Fruit fly (Drosophila melanogaster) whole organism, embryonic: ENCODE data around the gene CG34117.

Experiments
- Adf1 ChIP-seq: fragments of 200-800 bp; sonication (Bioruptor generic); IDR thresholded peaks from 2 replicates; pipeline ENCODE4 v1.3.6; 2022; ENCODE audit warnings: missing biosample characterization, missing genetic modification characterization
- CG11456 ChIP-seq: fragments of 200-800 bp; sonication (Bioruptor generic); IDR thresholded peaks from 3 replicates; pipeline ENCODE4 v1.3.6; 2022; ENCODE audit warnings: missing biosample characterization, missing genetic modification characterization
- CG11695 ChIP-seq: fragments of 200-800 bp; sonication (Bioruptor generic); IDR thresholded peaks from 3 replicates; pipeline ENCODE4 v1.3.6; 2022; ENCODE audit warnings: missing biosample characterization, missing genetic modification characterization
- CG12071 ChIP-seq: fragments of 200-800 bp; sonication (Bioruptor generic); optimal IDR thresholded peaks from 3 replicates; lab custom pipeline; 2018; ENCODE audit warnings: missing biosample characterization, mild to moderate bottlenecking, missing genetic modification characterization
- CG14441 ChIP-seq: fragments of 200-800 bp; sonication (Bioruptor generic); IDR thresholded peaks from 2 replicates; pipeline ENCODE4 v1.3.6; 2022; ENCODE audit warnings: missing biosample characterization, missing genetic modification characterization
- CG14860 ChIP-seq: fragments of 200-800 bp; sonication (Bioruptor generic); IDR thresholded peaks from 3 replicates; pipeline ENCODE4 v1.3.6; 2022; ENCODE audit warnings: missing biosample characterization, missing genetic modification characterization; ENCODE audit not compliant: partially characterized antibody
- CG17328 ChIP-seq: fragments of 200-800 bp; sonication (Bioruptor generic); IDR thresholded peaks from 2 replicates; pipeline ENCODE4 v1.3.6; 2022; ENCODE audit warnings: missing biosample characterization, missing genetic modification characterization
- CG18599 ChIP-seq: fragments of 200-800 bp; sonication (Bioruptor generic); optimal IDR thresholded peaks from 3 replicates; lab custom pipeline; 2017; ENCODE audit warnings: missing biosample characterization, missing genetic modification characterization, mild to moderate bottlenecking, moderate library complexity, missing genetic modification reagents
- CG2202 ChIP-seq: fragments of 200-800 bp; sonication (Bioruptor generic); optimal IDR thresholded peaks from 2 replicates; lab custom pipeline; 2018; ENCODE audit warnings: missing biosample characterization, mild to moderate bottlenecking, missing genetic modification characterization
- CG3281 ChIP-seq: fragments of 200-800 bp; sonication (Bioruptor generic); optimal IDR thresholded peaks from 3 replicates; lab custom pipeline; 2017; ENCODE audit warnings: missing biosample characterization, mild to moderate bottlenecking, missing genetic modification characterization
- CG42726 ChIP-seq: fragments of 200-800 bp; sonication (Bioruptor generic); IDR thresholded peaks from 2 replicates; pipeline ENCODE4 v1.3.6; 2022; ENCODE audit warnings: missing biosample characterization, missing genetic modification characterization; ENCODE audit not compliant: partially characterized antibody
- CG43689 ChIP-seq: fragments of 200-800 bp; sonication (Bioruptor generic); IDR thresholded peaks from 2 replicates; pipeline ENCODE4 v1.3.6; 2022; ENCODE audit warnings: missing biosample characterization, missing genetic modification characterization
- CG4730 ChIP-seq: fragments of 200-800 bp; sonication (Bioruptor generic); IDR thresholded peaks from 2 replicates; pipeline ENCODE4 v1.3.6; 2022; ENCODE audit warnings: missing biosample characterization, missing genetic modification characterization
- CG7372 ChIP-seq: fragments of 200-800 bp; sonication (Bioruptor generic); IDR thresholded peaks from 2 replicates; pipeline ENCODE4 v1.3.6; 2022; ENCODE audit warnings: missing biosample characterization, missing genetic modification characterization
- CG7745 ChIP-seq: fragments of 200-800 bp; sonication (Bioruptor generic); optimal IDR thresholded peaks from 2 replicates; lab custom pipeline; 2018; ENCODE audit warnings: missing biosample characterization, mild to moderate bottlenecking, missing genetic modification characterization, moderate library complexity
- CG8089 ChIP-seq: fragments of 200-800 bp; sonication (Bioruptor generic); optimal IDR thresholded peaks from 3 replicates; lab custom pipeline; 2016; ENCODE audit warnings: missing biosample characterization, missing genetic modification characterization
- CG9609 ChIP-seq: fragments of 200-800 bp; sonication (Bioruptor generic); optimal IDR thresholded peaks from 3 replicates; lab custom pipeline; 2016; ENCODE audit warnings: missing biosample characterization, missing genetic modification characterization
- CTCF ChIP-seq: fragments of 200-800 bp; sonication (Bioruptor generic); optimal IDR thresholded peaks from 2 replicates; lab custom pipeline; 2017; ENCODE audit warnings: missing biosample characterization, mild to moderate bottlenecking, missing genetic modification characterization, moderate library complexity
- D19B ChIP-seq: fragments of 200-800 bp; sonication (Bioruptor generic); optimal IDR thresholded peaks from 2 replicates; lab custom pipeline; 2017; ENCODE audit warnings: missing biosample characterization, mild to moderate bottlenecking, missing genetic modification characterization
- Dek ChIP-seq: fragments of 200-800 bp; sonication (Bioruptor generic); optimal IDR thresholded peaks from 3 replicates; lab custom pipeline; 2019; ENCODE audit warnings: missing biosample characterization, mild to moderate bottlenecking, missing genetic modification characterization, moderate library complexity
- Hr78 ChIP-seq, 2 experiments: fragments of 200-800 bp in 1 of 2; fragments of >200 bp in 1 of 2; sonication (Bioruptor generic) in 1 of 2; optimal IDR thresholded peaks; 2 replicates each; lab custom pipeline; 2017 to 2019; ENCODE audit warnings: missing biosample characterization in 2 of 2, missing genetic modification characterization in 2 of 2, mild to moderate bottlenecking in 1 of 2, moderate library complexity in 1 of 2
- Hsf ChIP-seq: fragments of 200-800 bp; sonication (Bioruptor generic); optimal IDR thresholded peaks from 3 replicates; lab custom pipeline; 2016; ENCODE audit warnings: missing biosample characterization, missing genetic modification characterization
- Lhr ChIP-seq: fragments of 200-800 bp; sonication (Bioruptor generic); optimal IDR thresholded peaks from 3 replicates; lab custom pipeline; 2017; ENCODE audit warnings: mild to moderate bottlenecking, missing biosample characterization, missing genetic modification reagents, missing genetic modification characterization
- MESR4 ChIP-seq: fragments of 200-800 bp; sonication (Bioruptor generic); optimal IDR thresholded peaks from 2 replicates; lab custom pipeline; 2018; ENCODE audit warnings: missing biosample characterization, mild to moderate bottlenecking, missing genetic modification characterization, moderate library complexity
- Rfx ChIP-seq: fragments of 200-800 bp; sonication (Bioruptor generic); IDR thresholded peaks from 2 replicates; pipeline ENCODE4 v1.3.6; 2022; ENCODE audit warnings: missing biosample characterization, missing genetic modification characterization
- Tbp ChIP-seq: fragments of >200 bp; optimal IDR thresholded peaks from 2 replicates; lab custom pipeline; 2018; ENCODE audit warnings: missing biosample characterization, missing genetic modification characterization
- Trl ChIP-seq, 3 experiments: fragments of >200 bp in 2 of 3; fragments of 200-800 bp in 1 of 3; sonication (Bioruptor generic) in 1 of 3; optimal IDR thresholded peaks; 2 replicates in 1 of 3; 3 replicates in 2 of 3; lab custom pipeline; 2016 to 2017; ENCODE audit warnings: missing biosample characterization in 1 of 3, missing genetic modification characterization in 1 of 3
- Xbp1 ChIP-seq: fragments of 200-800 bp; sonication (Bioruptor generic); optimal IDR thresholded peaks from 3 replicates; lab custom pipeline; 2016; ENCODE audit warnings: missing biosample characterization, mild to moderate bottlenecking, missing genetic modification characterization
- YL-1 ChIP-seq: fragments of 200-800 bp; sonication (Bioruptor generic); optimal IDR thresholded peaks from 3 replicates; lab custom pipeline; 2017; ENCODE audit warnings: missing biosample characterization, mild to moderate bottlenecking, missing genetic modification characterization
- cas ChIP-seq: fragments of 200-800 bp; sonication (Bioruptor generic); IDR thresholded peaks from 2 replicates; pipeline ENCODE4 v1.3.6; 2022; ENCODE audit warnings: missing biosample characterization, missing genetic modification characterization
- cato ChIP-seq: fragments of 200-800 bp; sonication (Bioruptor generic); optimal IDR thresholded peaks from 2 replicates; lab custom pipeline; 2016; ENCODE audit warnings: missing biosample characterization, missing genetic modification characterization, borderline replicate concordance
- cg ChIP-seq: fragments of 200-800 bp; sonication (Bioruptor generic); optimal IDR thresholded peaks from 3 replicates; lab custom pipeline; 2019; ENCODE audit warnings: missing biosample characterization, mild to moderate bottlenecking, missing genetic modification characterization, moderate library complexity
- chif ChIP-seq, 2 experiments: fragments of 200-800 bp; sonication (Bioruptor generic); optimal IDR thresholded peaks; 3 replicates each; lab custom pipeline; 2016; ENCODE audit warnings: missing biosample characterization in 2 of 2, missing genetic modification characterization in 2 of 2
- chm ChIP-seq: fragments of 200-800 bp; sonication (Bioruptor generic); IDR thresholded peaks from 2 replicates; pipeline ENCODE4 v1.3.6; 2022; ENCODE audit warnings: missing biosample characterization, missing genetic modification characterization
- ci ChIP-seq: fragments of 200-800 bp; sonication (Bioruptor generic); IDR thresholded peaks from 3 replicates; pipeline ENCODE4 v1.3.6; 2022; ENCODE audit warnings: missing biosample characterization, missing genetic modification characterization
- ems ChIP-seq: fragments of 200-800 bp; sonication (Bioruptor generic); optimal IDR thresholded peaks from 3 replicates; lab custom pipeline; 2016; ENCODE audit warnings: missing biosample characterization, missing genetic modification characterization
- ftz-f1 ChIP-seq: fragments of 200-800 bp; sonication (Bioruptor generic); optimal IDR thresholded peaks from 2 replicates; lab custom pipeline; 2016; ENCODE audit warnings: missing biosample characterization, missing genetic modification characterization
- hth ChIP-seq: fragments of >200 bp; optimal IDR thresholded peaks from 2 replicates; lab custom pipeline; 2017; ENCODE audit warnings: inconsistent platforms
- jing ChIP-seq: fragments of 200-800 bp; sonication (Bioruptor generic); optimal IDR thresholded peaks from 2 replicates; lab custom pipeline; 2018; ENCODE audit warnings: missing biosample characterization, mild to moderate bottlenecking, missing genetic modification characterization
- kah ChIP-seq: fragments of 200-800 bp; sonication (Bioruptor generic); optimal IDR thresholded peaks from 2 replicates; lab custom pipeline; 2018; ENCODE audit warnings: missing biosample characterization, mild to moderate bottlenecking, missing genetic modification characterization
- nmo ChIP-seq: fragments of 200-800 bp; sonication (Bioruptor generic); optimal IDR thresholded peaks from 2 replicates; lab custom pipeline; 2018; ENCODE audit warnings: missing biosample characterization, mild to moderate bottlenecking, missing genetic modification characterization, moderate library complexity
- peb ChIP-seq: fragments of 200-800 bp; sonication (Bioruptor generic); IDR thresholded peaks from 2 replicates; pipeline ENCODE4 v1.3.6; 2022; ENCODE audit warnings: missing biosample characterization, missing genetic modification characterization
- psq ChIP-seq: fragments of 200-800 bp; sonication (Bioruptor generic); optimal IDR thresholded peaks from 2 replicates; lab custom pipeline; 2017; ENCODE audit warnings: missing biosample characterization, missing genetic modification characterization
- sna ChIP-seq: fragments of 200-800 bp; sonication (Bioruptor generic); IDR thresholded peaks from 2 replicates; pipeline ENCODE4 v1.3.6; 2022; ENCODE audit warnings: missing biosample characterization, missing genetic modification characterization; ENCODE audit not compliant: partially characterized antibody
- sob ChIP-seq: fragments of 200-800 bp; sonication (Bioruptor generic); IDR thresholded peaks from 2 replicates; pipeline ENCODE4 v1.3.6; 2022; ENCODE audit warnings: missing biosample characterization, missing genetic modification characterization
- sqz ChIP-seq: fragments of 200-800 bp; sonication (Bioruptor generic); optimal IDR thresholded peaks from 3 replicates; lab custom pipeline; 2018; ENCODE audit warnings: missing biosample characterization, mild to moderate bottlenecking, missing genetic modification characterization
- tna ChIP-seq: fragments of 200-800 bp; sonication (Bioruptor generic); IDR thresholded peaks from 2 replicates; pipeline ENCODE4 v1.3.6; 2022; ENCODE audit warnings: missing biosample characterization, missing genetic modification characterization; ENCODE audit not compliant: partially characterized antibody
- toy ChIP-seq: fragments of 200-800 bp; sonication (Bioruptor generic); IDR thresholded peaks from 2 replicates; pipeline ENCODE4 v1.3.6; 2022; ENCODE audit warnings: missing biosample characterization, missing genetic modification characterization
- usp ChIP-seq: fragments of >200 bp; optimal IDR thresholded peaks from 2 replicates; lab custom pipeline; 2017; ENCODE audit warnings: missing biosample characterization, missing genetic modification characterization
- zf30C ChIP-seq: fragments of 200-800 bp; sonication (Bioruptor generic); optimal IDR thresholded peaks from 3 replicates; lab custom pipeline; 2018; ENCODE audit warnings: missing biosample characterization, mild to moderate bottlenecking, missing genetic modification characterization

CG34117 gene

DNA sequence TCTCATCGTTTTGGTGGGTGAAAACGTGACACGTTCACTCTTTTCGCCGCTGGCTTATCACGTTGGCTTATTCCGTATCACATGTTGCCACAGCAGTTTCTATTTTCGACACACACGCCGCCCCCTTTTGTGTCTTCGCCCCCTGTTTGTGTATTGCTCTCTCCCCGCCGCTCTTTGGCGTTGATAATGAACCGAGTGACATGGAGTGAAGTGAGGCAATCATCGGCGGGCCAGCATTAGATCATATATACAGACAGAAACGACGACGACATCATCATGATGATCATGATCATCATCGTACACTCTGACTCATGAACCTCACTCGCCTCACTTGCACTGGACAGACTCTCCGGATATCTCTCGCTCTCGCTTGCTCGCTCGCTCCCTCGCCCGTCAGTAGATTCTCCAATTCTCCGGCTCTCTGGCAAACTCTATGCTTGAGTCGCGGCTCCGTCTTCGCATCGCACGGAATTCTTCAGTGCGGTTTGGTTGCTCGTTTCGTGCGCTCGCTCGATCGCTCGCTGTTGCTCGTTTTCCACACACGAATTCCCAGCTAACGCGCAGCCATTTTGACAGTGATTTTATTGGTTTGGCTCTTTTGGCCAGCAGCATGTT is 36.6 kb upstream of the CG34117 start (continued):
- TF ChIP-seq CTCF (GFP tag; lab: Kevin White, UChicago) (no peak), sqz (GFP tag; lab: Kevin White, UChicago) (no peak), Tbp (GFP tag; lab: Kevin White, UChicago) (no peak), Hr78 (GFP tag; optimal IDR thresholded peaks at IDR 0.05; lab: Kevin White, UChicago) (peak in 1 of 2 experiments; percentile 100), zf30C (GFP tag; lab: Kevin White, UChicago) (no peak), CG2202 (tag; lab: Kevin White, UChicago) (no peak), CG7745 (tag; lab: Kevin White, UChicago) (no peak), CG12071 (GFP tag; lab: Kevin White, UChicago) (peak; percentile 8), tna (GFP tag; lab: Robert Waterston, UW) (no peak), toy (GFP tag; lab: Robert Waterston, UW) (no peak), ems (no peak), CG11456 (no peak), CG14441 (no peak), Xbp1 (GFP tag; lab: Kevin White, UChicago) (no peak), psq (no peak), CG17328 (GFP tag; lab: Robert Waterston, UW) (no peak), hth (lab: Kevin White, UChicago) (no peak), Lhr (GFP tag; lab: Kevin White, UChicago) (no peak), cato (GFP tag; lab: Kevin White, UChicago) (no peak), CG43689 (GFP tag; lab: Robert Waterston, UW) (no peak), usp (GFP tag; lab: Kevin White, UChicago) (no peak), chm (GFP tag; lab: Robert Waterston, UW) (no peak; the same call in 1 of the 2 replicates), peb (GFP tag; lab: Robert Waterston, UW) (no peak), sob (GFP tag; lab: Robert Waterston, UW) (no peak), Adf1 (peak; percentile 21; the same call in 1 of the 2 replicates), CG18599 (GFP tag; lab: Kevin White, UChicago) (peak; percentile 41), D19B (GFP tag; lab: Kevin White, UChicago) (no peak), CG9609 (GFP tag; lab: Kevin White, UChicago) (no peak), sna (GFP tag; lab: Robert Waterston, UW) (peak; percentile 49; the same call in 1 of the 2 replicates), chif (GFP tag; optimal IDR thresholded peaks at IDR 0.05; lab: Kevin White, UChicago) (no peak), nmo (GFP tag; lab: Kevin White, UChicago) (no peak), Rfx (GFP tag; lab: Robert Waterston, UW) (0 out of 2 replicates have a peak, but pooled peaks have one; percentile 36), ftz-f1 (GFP tag; lab: Kevin White, UChicago) (peak; percentile 74), ci (GFP tag; lab: Robert Waterston, UW) (peak; percentile 51; the same call in 2 of the 3 replicates), CG42726 (GFP tag; lab: Robert Waterston, UW) (peak; percentile 37; the same call in 1 of the 2 replicates), CG7372 (GFP tag; lab: Robert Waterston, UW) (no peak), Dek (tag; lab: Kevin White, UChicago) (no peak), kah (GFP tag; lab: Kevin White, UChicago) (peak; percentile 38), CG8089 (no peak), cas (GFP tag; lab: Robert Waterston, UW) (no peak), Hsf (GFP tag; lab: Kevin White, UChicago) (no peak), CG14860 (GFP tag; lab: Robert Waterston, UW) (no peak), CG3281 (GFP tag; lab: Kevin White, UChicago) (no peak), cg (peak; percentile 51), CG11695 (GFP tag; lab: Robert Waterston, UW) (0 out of 3 replicates have a peak, but pooled peaks have one; percentile 12), jing (GFP tag; lab: Kevin White, UChicago) (no peak), CG4730 (no peak), Trl (optimal IDR thresholded peaks at IDR 0.05; lab: Kevin White, UChicago) (peak; percentile 89 to 98), Trl (GFP tag; optimal IDR thresholded peaks at IDR 0.05; lab: Kevin White, UChicago) (peak; percentile 31), MESR4 (GFP tag; lab: Kevin White, UChicago) (no peak), YL-1 (GFP tag; lab: Kevin White, UChicago) (no peak)
